Worm (Caenorhabditis elegans) whole organism, young adult: ENCODE results near the gene F59A7.14.

Source experiments
- C06A6.2 ChIP-seq: fragments of 200-800 bp; sonication (Bioruptor generic); conservative IDR thresholded peaks from 2 replicates; pipeline ENCODE4 v1.3.6; 2022; ENCODE audit warnings: missing genetic modification characterization, missing compliant biosample characterization
- D2030.7 ChIP-seq: fragments of 200-800 bp; sonication (Bioruptor generic); IDR thresholded peaks from 2 replicates; pipeline ENCODE4 v1.3.6; 2022; ENCODE audit warnings: missing genetic modification reagents, missing genetic modification characterization, missing compliant biosample characterization
- F10E7.11 ChIP-seq: sonication (generic microtip); optimal IDR thresholded peaks from 2 replicates; lab custom pipeline; 2017; ENCODE audit warnings: mild to moderate bottlenecking, missing genetic modification characterization, moderate library complexity, missing compliant biosample characterization
- K11D2.4 ChIP-seq: fragments of 200-800 bp; sonication (Bioruptor generic); IDR thresholded peaks from 2 replicates; pipeline ENCODE4 v1.3.6; 2022; ENCODE audit warnings: missing genetic modification reagents, missing genetic modification characterization, missing compliant biosample characterization
- K12H6.12 ChIP-seq: fragments of 200-800 bp; sonication (Bioruptor generic); optimal IDR thresholded peaks from 2 replicates; lab custom pipeline; 2018; ENCODE audit warnings: mild to moderate bottlenecking, missing genetic modification characterization, missing compliant biosample characterization
- Y53G8AR.9 ChIP-seq: fragments of 200-800 bp; sonication (Bioruptor generic); conservative IDR thresholded peaks from 2 replicates; pipeline ENCODE4 v1.3.6; 2022; ENCODE audit warnings: missing genetic modification reagents, missing genetic modification characterization, missing compliant biosample characterization
- Y67H2A.10 ChIP-seq: fragments of 200-800 bp; sonication (Bioruptor generic); conservative IDR thresholded peaks from 2 replicates; pipeline ENCODE4 v1.3.6; 2022; ENCODE audit warnings: missing genetic modification reagents, missing genetic modification characterization, missing compliant biosample characterization
- Y79H2A.3 ChIP-seq: fragments of 200-800 bp; sonication (Bioruptor generic); conservative IDR thresholded peaks from 2 replicates; pipeline ENCODE4 v1.3.6; 2022; ENCODE audit warnings: missing genetic modification reagents, missing genetic modification characterization, missing compliant biosample characterization
- atf-7 ChIP-seq: sonication (generic microtip); optimal IDR thresholded peaks from 2 replicates; lab custom pipeline; 2017; ENCODE audit warnings: mild to moderate bottlenecking, missing genetic modification characterization, missing compliant biosample characterization
- attf-3 ChIP-seq: fragments of 200-800 bp; sonication (Bioruptor generic); conservative IDR thresholded peaks from 2 replicates; pipeline ENCODE4 v1.3.6; 2022; ENCODE audit warnings: missing genetic modification reagents, missing genetic modification characterization, missing compliant biosample characterization
- attf-5 ChIP-seq: fragments of 200-800 bp; sonication (Bioruptor generic); optimal IDR thresholded peaks from 2 replicates; lab custom pipeline; 2018; ENCODE audit warnings: mild to moderate bottlenecking, missing genetic modification characterization, missing compliant biosample characterization
- ccch-3 ChIP-seq: fragments of 200-800 bp; sonication (Bioruptor generic); optimal IDR thresholded peaks from 2 replicates; lab custom pipeline; 2018; ENCODE audit warnings: mild to moderate bottlenecking, missing genetic modification characterization, missing compliant biosample characterization
- cebp-1 ChIP-seq, 2 experiments: fragments of 200-800 bp in 1 of 2; sonication (Bioruptor generic) in 1 of 2; sonication (generic microtip) in 1 of 2; IDR thresholded peaks in 1 of 2; optimal IDR thresholded peaks in 1 of 2; 2 replicates each; pipeline versions ENCODE4 v1.3.6 to Lab custom; 2017 to 2022; ENCODE audit warnings: missing compliant biosample characterization in 2 of 2, missing genetic modification characterization in 2 of 2, mild to moderate bottlenecking in 1 of 2, missing genetic modification reagents in 1 of 2, moderate library complexity in 1 of 2
- cebp-2 ChIP-seq: fragments of 200-800 bp; sonication (Bioruptor generic); IDR thresholded peaks from 2 replicates; pipeline ENCODE4 v1.3.6; 2022; ENCODE audit warnings: missing genetic modification characterization, missing compliant biosample characterization
- ceh-27 ChIP-seq: fragments of 200-800 bp; sonication (Bioruptor generic); optimal IDR thresholded peaks from 2 replicates; lab custom pipeline; 2018; ENCODE audit warnings: mild to moderate bottlenecking, missing genetic modification characterization, moderate library complexity, missing compliant biosample characterization
- ceh-91 ChIP-seq: fragments of 200-800 bp; sonication (Bioruptor generic); IDR thresholded peaks from 2 replicates; pipeline ENCODE4 v1.3.6; 2022; ENCODE audit warnings: missing genetic modification reagents, missing genetic modification characterization, missing compliant biosample characterization
- chd-7 ChIP-seq: sonication (generic microtip); optimal IDR thresholded peaks from 2 replicates; lab custom pipeline; 2016; ENCODE audit warnings: mild to moderate bottlenecking, missing genetic modification characterization, moderate library complexity, missing compliant biosample characterization
- egl-18 ChIP-seq: fragments of 200-800 bp; sonication (Bioruptor generic); IDR thresholded peaks from 2 replicates; pipeline ENCODE4 v1.3.6; 2022; ENCODE audit warnings: missing genetic modification reagents, missing genetic modification characterization, missing compliant biosample characterization
- egl-44 ChIP-seq: fragments of 200-800 bp; sonication (Bioruptor generic); IDR thresholded peaks from 2 replicates; pipeline ENCODE4 v1.3.6; 2022; ENCODE audit warnings: missing genetic modification reagents, missing genetic modification characterization, missing compliant biosample characterization
- gei-17 ChIP-seq: fragments of 200-800 bp; sonication (Bioruptor generic); optimal IDR thresholded peaks from 2 replicates; lab custom pipeline; 2018; ENCODE audit warnings: mild to moderate bottlenecking, missing genetic modification characterization, missing compliant biosample characterization
- let-607 ChIP-seq, 2 experiments: fragments of 200-800 bp in 1 of 2; sonication (Bioruptor generic) in 1 of 2; sonication (generic microtip) in 1 of 2; optimal IDR thresholded peaks; 2 replicates each; lab custom pipeline; 2016 to 2018; ENCODE audit warnings: mild to moderate bottlenecking in 2 of 2, missing compliant biosample characterization in 2 of 2, missing genetic modification characterization in 2 of 2, moderate library complexity in 2 of 2, missing genotype in 1 of 2
- lin-26 ChIP-seq: fragments of 200-800 bp; sonication (Bioruptor generic); IDR thresholded peaks from 2 replicates; pipeline ENCODE4 v1.3.6; 2022; ENCODE audit warnings: missing genetic modification reagents, missing genetic modification characterization, missing compliant biosample characterization
- lin-40 ChIP-seq: sonication (generic microtip); optimal IDR thresholded peaks from 2 replicates; lab custom pipeline; 2016; ENCODE audit warnings: missing genetic modification characterization, mild to moderate bottlenecking, missing compliant biosample characterization, missing genotype, missing genetic modification reagents
- lin-54 ChIP-seq: fragments of 200-800 bp; sonication (Bioruptor generic); optimal IDR thresholded peaks from 2 replicates; lab custom pipeline; 2018; ENCODE audit warnings: mild to moderate bottlenecking, missing genetic modification characterization, missing compliant biosample characterization
- lir-1 ChIP-seq: fragments of 200-800 bp; sonication (Bioruptor generic); conservative IDR thresholded peaks from 2 replicates; pipeline ENCODE4 v1.3.6; 2022; ENCODE audit warnings: missing genetic modification reagents, missing genetic modification characterization, missing compliant biosample characterization
- madf-10 ChIP-seq: sonication (generic microtip); optimal IDR thresholded peaks from 2 replicates; lab custom pipeline; 2016; ENCODE audit warnings: mild to moderate bottlenecking, missing genetic modification characterization, missing compliant biosample characterization
- madf-6 ChIP-seq: fragments of 200-800 bp; sonication (Bioruptor generic); IDR thresholded peaks from 2 replicates; pipeline ENCODE4 v1.3.6; 2022; ENCODE audit warnings: missing genetic modification reagents, missing genetic modification characterization, missing compliant biosample characterization
- mcd-1 ChIP-seq: fragments of 200-800 bp; sonication (Bioruptor generic); IDR thresholded peaks from 2 replicates; pipeline ENCODE4 v1.3.6; 2022; ENCODE audit warnings: missing genetic modification reagents, missing genetic modification characterization, missing compliant biosample characterization
- nfya-1 ChIP-seq: sonication (generic microtip); optimal IDR thresholded peaks from 2 replicates; lab custom pipeline; 2017; ENCODE audit warnings: antibody characterized with exemption, missing compliant biosample characterization, missing genetic modification characterization, borderline replicate concordance; ENCODE audit not compliant: insufficient read depth
- nhr-179 ChIP-seq: sonication (generic microtip); optimal IDR thresholded peaks from 2 replicates; lab custom pipeline; 2016; ENCODE audit warnings: mild to moderate bottlenecking, missing genetic modification characterization, missing compliant biosample characterization
- nhr-27 ChIP-seq: fragments of 200-800 bp; sonication (Bioruptor generic); optimal IDR thresholded peaks from 2 replicates; lab custom pipeline; 2018; ENCODE audit warnings: mild to moderate bottlenecking, missing genetic modification characterization, moderate library complexity, missing compliant biosample characterization
- pbrm-1 ChIP-seq: fragments of 200-800 bp; sonication (Bioruptor generic); IDR thresholded peaks from 2 replicates; pipeline ENCODE4 v1.3.6; 2022; ENCODE audit warnings: missing genetic modification reagents, missing genetic modification characterization, missing compliant biosample characterization
- rcor-1 ChIP-seq: fragments of 200-800 bp; sonication (Bioruptor generic); IDR thresholded peaks from 2 replicates; pipeline ENCODE4 v1.3.6; 2022; ENCODE audit warnings: missing genetic modification reagents, missing genetic modification characterization, missing compliant biosample characterization
- rpc-1 ChIP-seq, 2 experiments: fragments of 150-350 bp in 1 of 2; sonication (generic microtip) in 1 of 2; optimal IDR thresholded peaks; 2 replicates each; lab custom pipeline; 2014 to 2018; ENCODE audit warnings: missing biosample characterization in 1 of 2, missing genetic modification characterization in 1 of 2, missing genetic modification reagents in 1 of 2, missing genotype in 1 of 2
- snpc-3.4 ChIP-seq: sonication (generic microtip); optimal IDR thresholded peaks from 2 replicates; lab custom pipeline; 2017; ENCODE audit warnings: missing genetic modification characterization, mild to moderate bottlenecking, missing compliant biosample characterization, antibody characterized with exemption, moderate library complexity, missing genotype, missing genetic modification reagents
- snpc-4 ChIP-seq, 5 experiments: fragments of 150-350 bp in 1 of 5; sonication (generic microtip) in 4 of 5; optimal IDR thresholded peaks; 2 replicates each; lab custom pipeline; 2014 to 2018; ENCODE audit warnings: missing genetic modification characterization in 5 of 5, missing biosample characterization in 3 of 5, antibody characterized with exemption in 2 of 5, mild to moderate bottlenecking in 2 of 5, missing compliant biosample characterization in 2 of 5, missing genotype in 2 of 5, moderate library complexity in 2 of 5, missing genetic modification reagents in 1 of 5
- somi-1 ChIP-seq: fragments of 200-800 bp; sonication (Bioruptor generic); optimal IDR thresholded peaks from 2 replicates; lab custom pipeline; 2018; ENCODE audit warnings: mild to moderate bottlenecking, missing genetic modification characterization, missing compliant biosample characterization
- tbp1 ChIP-seq: fragments of 200-800 bp; sonication (Bioruptor generic); optimal IDR thresholded peaks from 2 replicates; lab custom pipeline; 2018; ENCODE audit warnings: mild to moderate bottlenecking, missing genetic modification characterization, missing compliant biosample characterization
- tlf-1 ChIP-seq: fragments of 200-800 bp; sonication (Bioruptor generic); optimal IDR thresholded peaks from 2 replicates; lab custom pipeline; 2018; ENCODE audit warnings: mild to moderate bottlenecking, missing genetic modification characterization, missing compliant biosample characterization
- zfh-2 ChIP-seq: fragments of 200-800 bp; sonication (Bioruptor generic); conservative IDR thresholded peaks from 2 replicates; pipeline ENCODE4 v1.3.6; 2022; ENCODE audit warnings: missing genetic modification reagents, missing genetic modification characterization, missing compliant biosample characterization
- ztf-18 ChIP-seq: sonication (generic microtip); optimal IDR thresholded peaks from 2 replicates; lab custom pipeline; 2016; ENCODE audit warnings: missing genotype, mild to moderate bottlenecking, missing genetic modification characterization, missing compliant biosample characterization
- ztf-22 ChIP-seq: fragments of 200-800 bp; sonication (Bioruptor generic); optimal IDR thresholded peaks from 2 replicates; lab custom pipeline; 2018; ENCODE audit warnings: mild to moderate bottlenecking, missing genetic modification characterization, moderate library complexity, missing compliant biosample characterization
- ztf-6 ChIP-seq: fragments of 200-800 bp; sonication (Bioruptor generic); IDR thresholded peaks from 2 replicates; pipeline ENCODE4 v1.3.6; 2022; ENCODE audit warnings: missing genetic modification reagents, missing genetic modification characterization, missing compliant biosample characterization

The F59A7.14 gene

DNA sequence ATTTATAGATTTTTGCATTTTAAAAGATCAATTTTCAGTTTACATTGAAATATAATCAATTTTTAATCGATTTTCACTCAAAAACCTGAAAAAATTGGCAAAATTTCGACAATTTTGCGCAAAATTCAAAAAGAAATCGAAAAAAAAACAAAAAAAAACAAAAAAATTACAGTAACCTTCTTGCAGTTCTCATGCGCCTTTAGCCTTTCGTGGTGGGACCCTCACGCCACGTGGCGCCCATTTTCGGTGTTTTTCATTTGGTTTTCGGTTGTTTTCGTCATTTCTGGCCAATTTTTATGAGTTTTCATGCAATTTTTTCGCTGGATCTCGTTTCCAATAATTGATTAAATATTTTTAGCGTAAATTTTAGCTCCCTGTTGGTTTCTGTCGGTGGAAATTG lies 48.6 kb downstream of the F59A7.14 start (continued):
- no peak for TF ChIP-seq K12H6.12 (tag; lab: Kevin White, UChicago)
- no peak for TF ChIP-seq ccch-3 (GFP tag; lab: Kevin White, UChicago)
- peak; percentile 88 for TF ChIP-seq D2030.7 (GFP tag; lab: Robert Waterston, UW)
- peak; percentile 65 for TF ChIP-seq pbrm-1 (GFP tag; lab: Robert Waterston, UW)
- no peak for TF ChIP-seq ztf-6 (GFP tag; lab: Robert Waterston, UW)
- peak; percentile 33 for TF ChIP-seq tlf-1 (GFP tag; lab: Kevin White, UChicago)
- no peak for TF ChIP-seq nhr-27 (tag; lab: Kevin White, UChicago)
- TF ChIP-seq egl-18 (GFP tag; lab: Robert Waterston, UW): no peak
- peak in 1 of 2 experiments; percentile 63 for TF ChIP-seq let-607 (tag; optimal IDR thresholded peaks at IDR 0.05; lab: Kevin White, UChicago)
- TF ChIP-seq nfya-1 (tag; lab: Kevin White, UChicago): no peak
- 0 out of 2 replicates have a peak, but pooled peaks have one; percentile 30 for TF ChIP-seq Y67H2A.10 (GFP tag; lab: Robert Waterston, UW)
- TF ChIP-seq C06A6.2: no peak
- no peak for TF ChIP-seq atf-7 (tag; lab: Kevin White, UChicago)
- no peak for TF ChIP-seq F10E7.11 (tag; lab: Kevin White, UChicago)
- TF ChIP-seq Y53G8AR.9 (GFP tag; lab: Robert Waterston, UW): no peak
- TF ChIP-seq, all 124 proteins: peak for 24

DNA sequence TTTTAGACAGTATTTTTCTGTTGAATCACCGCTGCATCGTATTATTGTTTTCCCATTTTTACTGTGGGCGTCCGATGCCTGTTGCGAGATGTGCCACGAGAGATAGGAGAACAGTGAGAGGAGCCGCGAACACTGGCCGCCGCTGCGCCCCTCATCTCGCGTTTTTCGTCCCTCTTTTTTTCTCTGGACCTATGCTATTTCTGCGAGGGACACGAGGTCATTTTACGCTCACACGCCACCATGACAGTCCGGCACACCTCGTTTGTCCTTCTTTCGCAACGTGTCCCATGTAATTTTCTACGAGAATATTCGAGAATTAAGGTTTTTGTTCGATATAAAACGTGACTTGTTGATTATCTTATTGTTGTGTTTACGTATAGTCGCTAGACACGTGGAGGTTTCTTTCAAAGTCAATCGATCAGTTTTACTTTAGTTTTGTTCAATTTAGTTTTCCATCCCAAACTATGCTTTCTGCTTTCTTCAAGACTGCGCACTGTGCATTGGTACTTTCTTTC lies 49.3 kb downstream of the F59A7.14 start, which contains the start of gene lbp-9:
Gene lbp-9, plus strand, starts transcription at position 465 of the 515 bp plus-strand sequence.
- TF ChIP-seq C06A6.2 (0 out of 2 replicates have a peak, but pooled peaks have one; percentile 34), somi-1 (no peak), zfh-2 (GFP tag; lab: Robert Waterston, UW) (peak; percentile 94), ztf-18 (tag; lab: Kevin White, UChicago) (peak; percentile 44), cebp-1 (GFP tag; IDR thresholded peaks at IDR 0.05; lab: Robert Waterston, UW) (peak; percentile 67), cebp-1 (tag; optimal IDR thresholded peaks at IDR 0.05; lab: Kevin White, UChicago) (peak; percentile 96), nhr-179 (tag; lab: Kevin White, UChicago) (no peak), rpc-1 (optimal IDR thresholded peaks at IDR 0.05; lab: Kevin White, UChicago) (no peak), rpc-1 (tag; optimal IDR thresholded peaks at IDR 0.05; lab: Kevin White, UChicago) (no peak), cebp-2 (GFP tag; lab: Robert Waterston, UW) (no peak), egl-44 (GFP tag; lab: Robert Waterston, UW) (peak; percentile 43; the same call in 1 of the 2 replicates), tbp1 (GFP tag; lab: Kevin White, UChicago) (peak; percentile 40), ztf-22 (GFP tag; lab: Kevin White, UChicago) (no peak), mcd-1 (GFP tag; lab: Robert Waterston, UW) (peak; percentile 19; the same call in 1 of the 2 replicates), rcor-1 (GFP tag; lab: Robert Waterston, UW) (no peak), K11D2.4 (GFP tag; lab: Robert Waterston, UW) (0 out of 2 replicates have a peak, but pooled peaks have one; percentile 61), Y79H2A.3 (GFP tag; lab: Robert Waterston, UW) (peak; percentile 71; the same call in 1 of the 2 replicates), snpc-3.4 (tag; lab: Kevin White, UChicago) (no peak), madf-10 (tag; lab: Kevin White, UChicago) (peak; percentile 34), snpc-4 (GFP tag; optimal IDR thresholded peaks at IDR 0.05; lab: Kevin White, UChicago) (no peak), snpc-4 (tag; optimal IDR thresholded peaks at IDR 0.05; lab: Kevin White, UChicago) (peak in 1 of 4 experiments; percentile 12), pbrm-1 (GFP tag; lab: Robert Waterston, UW) (0 out of 2 replicates have a peak, but pooled peaks have one; percentile 67), K12H6.12 (tag; lab: Kevin White, UChicago) (peak; percentile 61), lir-1 (no peak), attf-5 (GFP tag; lab: Kevin White, UChicago) (peak; percentile 79), nhr-27 (tag; lab: Kevin White, UChicago) (no peak), lin-54 (GFP tag; lab: Kevin White, UChicago) (peak; percentile 51), lin-26 (peak; percentile 71; the same call in 1 of the 2 replicates), gei-17 (GFP tag; lab: Kevin White, UChicago) (peak; percentile 1), ceh-91 (GFP tag; lab: Robert Waterston, UW) (no peak), madf-6 (GFP tag; lab: Robert Waterston, UW) (no peak), lin-40 (tag; lab: Kevin White, UChicago) (peak; percentile 2), attf-3 (GFP tag; lab: Robert Waterston, UW) (no peak), ceh-27 (no peak), chd-7 (tag; lab: Kevin White, UChicago) (peak; percentile 36)
